Worm (Caenorhabditis elegans) whole organism, L4 larva: ENCODE data around the gene D1086.18.
A peak's percentile ranks its signal among the peaks of the same experiment; 100 is the strongest.

Experiments used
- arid-1 ChIP-seq: fragments of 200-800 bp; sonication (Bioruptor generic); conservative IDR thresholded peaks from 2 replicates; pipeline ENCODE4 v1.3.6; 2022; ENCODE audit warnings: missing genetic modification reagents, missing genetic modification characterization, missing compliant biosample characterization
- hlh-11 ChIP-seq: fragments of 200-800 bp; sonication (Bioruptor generic); optimal IDR thresholded peaks from 2 replicates; lab custom pipeline; 2018; ENCODE audit warnings: mild to moderate bottlenecking, missing genetic modification characterization, missing compliant biosample characterization
- madf-5 ChIP-seq, 2 experiments: fragments of 200-800 bp; sonication (Bioruptor generic); IDR thresholded peaks; 2 replicates each; pipeline ENCODE4 v1.3.6; 2022; ENCODE audit warnings: missing compliant biosample characterization in 2 of 2, missing genetic modification characterization in 2 of 2
- mes-2 ChIP-seq: sonication (generic microtip); optimal IDR thresholded peaks from 2 replicates; lab custom pipeline; 2016; ENCODE audit warnings: missing genotype, mild to moderate bottlenecking, missing genetic modification characterization, missing compliant biosample characterization; ENCODE audit not compliant: poor library complexity, severe bottlenecking
- nhr-102 ChIP-seq: sonication (generic microtip); optimal IDR thresholded peaks from 2 replicates; lab custom pipeline; 2016; ENCODE audit warnings: mild to moderate bottlenecking, missing genetic modification characterization, moderate library complexity, missing compliant biosample characterization
- nhr-11 ChIP-seq: fragments of 150-350 bp; optimal IDR thresholded peaks from 2 replicates; lab custom pipeline; 2014; ENCODE audit warnings: missing biosample characterization, missing genetic modification characterization
- nhr-6 ChIP-seq: fragments of 150-350 bp; optimal IDR thresholded peaks from 2 replicates; lab custom pipeline; 2014; ENCODE audit warnings: missing biosample characterization, missing genetic modification characterization
- pqm-1 ChIP-seq: sonication (generic microtip); optimal IDR thresholded peaks from 2 replicates; lab custom pipeline; 2017; ENCODE audit warnings: missing biosample characterization, missing genetic modification characterization
- set-16 ChIP-seq: fragments of 200-800 bp; sonication (Bioruptor generic); IDR thresholded peaks from 2 replicates; pipeline ENCODE4 v1.3.6; 2022; ENCODE audit warnings: missing genetic modification reagents, missing genetic modification characterization, missing compliant biosample characterization
- unc-130 ChIP-seq: sonication (generic microtip); optimal IDR thresholded peaks from 2 replicates; lab custom pipeline; 2016; ENCODE audit warnings: missing genetic modification reagents, missing genetic modification characterization, missing compliant biosample characterization
- zfp-2 ChIP-seq: sonication (generic microtip); optimal IDR thresholded peaks from 2 replicates; lab custom pipeline; 2016; ENCODE audit warnings: mild to moderate bottlenecking, missing genetic modification characterization, missing compliant biosample characterization

Gene D1086.18

DNA sequence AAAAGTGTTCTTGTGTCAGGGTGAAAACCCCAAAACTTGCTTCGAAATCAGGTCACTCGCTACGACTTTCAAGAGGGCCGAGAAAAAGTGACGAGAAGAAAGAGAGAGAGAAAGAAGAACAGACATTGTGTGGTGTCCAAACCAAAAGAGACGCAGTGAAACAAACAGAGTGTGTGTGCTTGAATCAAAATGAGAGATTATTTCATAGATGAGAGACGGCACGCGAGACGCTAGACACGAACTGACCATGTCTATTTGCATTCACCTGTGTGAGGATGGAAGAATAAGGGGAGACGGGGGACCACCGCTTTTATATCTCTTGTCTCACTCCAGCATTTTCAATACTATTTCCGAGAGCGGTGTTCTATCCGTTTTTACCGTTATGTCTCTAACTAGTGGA is 50.5 kb downstream of the D1086.18 start (continued):
- TF ChIP-seq nhr-6 (tag; lab: Kevin White, UChicago) (peak; percentile 97), madf-5 (GFP tag; IDR thresholded peaks at IDR 0.05; lab: Robert Waterston, UW) (no peak), nhr-11 (peak; percentile 54), arid-1 (GFP tag; lab: Robert Waterston, UW) (no peak), hlh-11 (tag; lab: Kevin White, UChicago) (peak; percentile 89), nhr-102 (tag; lab: Kevin White, UChicago) (peak; percentile 4), mes-2 (tag; lab: Kevin White, UChicago) (peak; percentile 54), zfp-2 (tag; lab: Kevin White, UChicago) (no peak), set-16 (GFP tag; lab: Robert Waterston, UW) (no peak), unc-130 (no peak), pqm-1 (tag; lab: Kevin White, UChicago) (peak; percentile 39)
